Fruit fly (Drosophila melanogaster): Measurements from ENCODE around the gene Mcm6.
A peak's percentile ranks its signal among the peaks of the same experiment; 100 is the strongest.

The Mcm6 gene

DNA sequence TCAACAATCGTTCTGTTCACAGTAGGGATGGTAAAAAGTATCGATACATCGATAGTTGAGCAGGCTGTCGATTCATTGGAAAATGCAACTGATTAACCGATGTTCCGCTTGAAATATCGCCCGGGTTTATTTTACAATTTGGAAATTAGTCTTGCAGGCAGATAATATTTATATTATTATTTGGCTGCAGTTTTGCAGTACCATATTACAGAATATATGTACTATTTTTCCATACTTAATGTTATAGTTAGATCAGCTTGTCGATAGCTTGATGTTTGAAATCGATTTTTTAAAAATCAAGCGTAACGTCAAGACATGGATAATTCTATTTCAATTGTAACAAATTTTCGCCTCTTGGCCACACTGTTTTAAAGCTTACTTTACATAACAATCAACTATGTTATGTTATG lies 20.8 kb downstream of the Mcm6 start, which contains the start of gene CG14442 (continued):
- TF ChIP-seq Ets65A (GFP tag): peak; percentile 76
- peak; percentile 68 for TF ChIP-seq Ets97D (GFP tag; optimal IDR thresholded peaks at IDR 0.05)
- peak; percentile 78 for TF ChIP-seq row (GFP tag; IDR thresholded peaks at IDR 0.05)
- TF ChIP-seq crp (GFP tag; optimal IDR thresholded peaks at IDR 0.05): peak in 1 of 2 experiments; percentile 21
- no peak for TF ChIP-seq repo (GFP tag; optimal IDR thresholded peaks at IDR 0.05)
- peak; percentile 90 for TF ChIP-seq inv (GFP tag; IDR thresholded peaks at IDR 0.05; ENCODE audit: partially characterized antibody)
- peak; percentile 64 for TF ChIP-seq CG30403 (GFP tag; optimal IDR thresholded peaks at IDR 0.05)
- TF ChIP-seq salm (tag; optimal IDR thresholded peaks at IDR 0.05): peak; percentile 21
- no peak for TF ChIP-seq CG11085 (GFP tag; IDR thresholded peaks at IDR 0.05)
- TF ChIP-seq Hey (tag; optimal IDR thresholded peaks at IDR 0.05): no peak
- peak; percentile 8 for TF ChIP-seq NfI (GFP tag; optimal IDR thresholded peaks at IDR 0.05)
- TF ChIP-seq MBD-R2 (GFP tag; IDR thresholded peaks at IDR 0.05): peak; percentile 8; the same call in 1 of the 2 replicates
- TF ChIP-seq CG7556 (GFP tag; optimal IDR thresholded peaks at IDR 0.05): peak; percentile 12
- peak; percentile 7 for TF ChIP-seq dmrt11E (tag; optimal IDR thresholded peaks at IDR 0.05)
- TF ChIP-seq Doc2 (GFP tag; IDR thresholded peaks at IDR 0.05): no peak
- no peak for TF ChIP-seq pros (GFP tag; optimal IDR thresholded peaks at IDR 0.05)
- TF ChIP-seq chinmo (GFP tag; IDR thresholded peaks at IDR 0.05; ENCODE audit: partially characterized antibody): peak; percentile 83
- peak; percentile 45 for TF ChIP-seq sug (tag; optimal IDR thresholded peaks at IDR 0.05)
- TF ChIP-seq CG3281 (GFP tag; optimal IDR thresholded peaks at IDR 0.05): peak; percentile 20
- no peak for TF ChIP-seq jumu (GFP tag; optimal IDR thresholded peaks at IDR 0.05)
- peak; percentile 93 for TF ChIP-seq Bgb (GFP tag; IDR thresholded peaks at IDR 0.05; ENCODE audit: partially characterized antibody)
- peak; percentile 22 for TF ChIP-seq Side (GFP tag; optimal IDR thresholded peaks at IDR 0.05)
- TF ChIP-seq CG2712 (tag; optimal IDR thresholded peaks at IDR 0.05): peak; percentile 54
- TF ChIP-seq Oli (tag; optimal IDR thresholded peaks at IDR 0.05): peak; percentile 25
- TF ChIP-seq Hsf (GFP tag; optimal IDR thresholded peaks at IDR 0.05): peak; percentile 46
- peak; percentile 66 for TF ChIP-seq CG14710 (tag; optimal IDR thresholded peaks at IDR 0.05)
- TF ChIP-seq CG11093 (GFP tag; IDR thresholded peaks at IDR 0.05): no peak
- peak; percentile 23 for TF ChIP-seq unpg (GFP tag; optimal IDR thresholded peaks at IDR 0.05)
- peak; percentile 9 for TF ChIP-seq CG18011 (GFP tag; optimal IDR thresholded peaks at IDR 0.05)
- peak; percentile 33 for TF ChIP-seq CG4617 (GFP tag; optimal IDR thresholded peaks at IDR 0.05; ENCODE audit: borderline replicate concordance)
- TF ChIP-seq CG10979 (tag; optimal IDR thresholded peaks at IDR 0.05): no peak
- no peak for TF ChIP-seq rib (GFP tag; IDR thresholded peaks at IDR 0.05)
- peak; percentile 16 for TF ChIP-seq CG17186 (GFP tag; optimal IDR thresholded peaks at IDR 0.05)
- TF ChIP-seq CG14965 (GFP tag; optimal IDR thresholded peaks at IDR 0.05; ENCODE audit: borderline replicate concordance): no peak
- no peak for TF ChIP-seq fd3F (GFP tag; optimal IDR thresholded peaks at IDR 0.05)
- peak; percentile 9 for TF ChIP-seq bab2 (GFP tag; optimal IDR thresholded peaks at IDR 0.05)
- peak; percentile 14 for TF ChIP-seq CG9609 (GFP tag; optimal IDR thresholded peaks at IDR 0.05)
- TF ChIP-seq hb (GFP tag; IDR thresholded peaks at IDR 0.05; ENCODE audit: partially characterized antibody): peak; percentile 95
- peak; percentile 88 for TF ChIP-seq Sry-δ (GFP tag; optimal IDR thresholded peaks at IDR 0.05)
- peak; percentile 49; the same call in 1 of the 3 replicates for TF ChIP-seq zfh1 (GFP tag; IDR thresholded peaks at IDR 0.05)
- no peak for TF ChIP-seq Trl (optimal IDR thresholded peaks at IDR 0.05)
- TF ChIP-seq Trl (GFP tag; optimal IDR thresholded peaks at IDR 0.05): peak; percentile 0
- TF ChIP-seq CG18764 (GFP tag; optimal IDR thresholded peaks at IDR 0.05): no peak
- TF ChIP-seq CG4424 (GFP tag; optimal IDR thresholded peaks at IDR 0.05): peak; percentile 30
- TF ChIP-seq Med (GFP tag): peak; percentile 82
- TF ChIP-seq Ssrp (tag; optimal IDR thresholded peaks at IDR 0.05): peak; percentile 7
- peak; percentile 52 for TF ChIP-seq Lhr (GFP tag; optimal IDR thresholded peaks at IDR 0.05)
- peak; percentile 33 for TF ChIP-seq CG15601 (tag; optimal IDR thresholded peaks at IDR 0.05)
- peak; percentile 87 for TF ChIP-seq CG7963 (GFP tag; IDR thresholded peaks at IDR 0.05; ENCODE audit: partially characterized antibody)
- peak; percentile 45 for TF ChIP-seq CG3995 (GFP tag; optimal IDR thresholded peaks at IDR 0.05)
